Fruit fly (Drosophila melanogaster): Measurements from ENCODE around the gene Ncc69.

Gene Ncc69

DNA sequence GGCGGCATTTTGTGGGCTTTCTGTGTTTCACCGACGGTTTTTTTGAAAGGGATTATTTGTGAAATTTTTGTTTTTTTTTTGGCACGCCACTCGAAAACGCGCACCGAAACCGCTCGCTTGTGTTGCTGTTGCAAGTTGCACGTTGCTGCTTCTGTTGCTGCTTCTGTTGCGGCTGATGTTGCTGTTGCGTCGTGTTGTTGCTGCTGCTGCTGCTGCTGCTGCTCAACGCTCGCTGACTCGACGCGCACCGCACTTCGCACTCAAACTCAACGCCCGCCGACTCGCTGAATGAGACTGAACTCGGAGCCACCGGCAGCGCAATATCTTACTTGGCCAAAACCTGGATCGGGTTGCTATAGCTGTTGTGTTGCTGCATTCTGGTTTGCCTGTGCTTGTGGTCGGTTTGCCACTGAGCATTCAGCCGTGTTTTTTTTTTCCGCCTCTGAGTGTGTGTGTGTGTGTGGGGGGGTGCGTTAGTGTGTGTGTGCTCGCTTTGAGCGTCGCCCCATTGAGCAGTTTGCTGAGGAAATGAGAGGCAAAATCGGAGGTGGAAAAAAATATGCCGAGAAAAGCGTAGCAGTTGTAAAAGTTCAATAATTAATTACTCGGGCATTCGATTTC lies 41.3 kb upstream of the Ncc69 start, which contains the start of gene toe:
toe (minus strand) TSS at position 277 of the 621 bp plus-strand sequence.
- TF ChIP-seq CG6813 (GFP tag; optimal IDR thresholded peaks at IDR 0.05) (no peak), Nf-YB (GFP tag; optimal IDR thresholded peaks at IDR 0.05) (peak; percentile 85), cg (GFP tag; optimal IDR thresholded peaks at IDR 0.05) (peak; percentile 80), CG12769 (tag; optimal IDR thresholded peaks at IDR 0.05) (no peak), chinmo (GFP tag; IDR thresholded peaks at IDR 0.05; ENCODE audit: partially characterized antibody) (0 out of 4 replicates have a peak, but pooled peaks have one; percentile 35), CG3995 (GFP tag; optimal IDR thresholded peaks at IDR 0.05) (no peak), MBD-R2 (GFP tag; IDR thresholded peaks at IDR 0.05) (no peak), Atf-2 (GFP tag; optimal IDR thresholded peaks at IDR 0.05) (no peak), sqz (GFP tag; optimal IDR thresholded peaks at IDR 0.05) (peak; percentile 75), MESR4 (GFP tag; optimal IDR thresholded peaks at IDR 0.05) (no peak), z (GFP tag; IDR thresholded peaks at IDR 0.05) (peak; percentile 96), gce (GFP tag; IDR thresholded peaks at IDR 0.05) (0 out of 3 replicates have a peak, but pooled peaks have one; percentile 32), ci (GFP tag; IDR thresholded peaks at IDR 0.05) (0 out of 3 replicates have a peak, but pooled peaks have one; percentile 5), Hr39 (optimal IDR thresholded peaks at IDR 0.05) (no peak), CG10267 (tag; optimal IDR thresholded peaks at IDR 0.05) (no peak), Nf-YC (tag; optimal IDR thresholded peaks at IDR 0.05) (peak; percentile 53), CG32772 (GFP tag; IDR thresholded peaks at IDR 0.05) (0 out of 2 replicates have a peak, but pooled peaks have one; percentile 10), Ssrp (tag; optimal IDR thresholded peaks at IDR 0.05) (no peak)

DNA sequence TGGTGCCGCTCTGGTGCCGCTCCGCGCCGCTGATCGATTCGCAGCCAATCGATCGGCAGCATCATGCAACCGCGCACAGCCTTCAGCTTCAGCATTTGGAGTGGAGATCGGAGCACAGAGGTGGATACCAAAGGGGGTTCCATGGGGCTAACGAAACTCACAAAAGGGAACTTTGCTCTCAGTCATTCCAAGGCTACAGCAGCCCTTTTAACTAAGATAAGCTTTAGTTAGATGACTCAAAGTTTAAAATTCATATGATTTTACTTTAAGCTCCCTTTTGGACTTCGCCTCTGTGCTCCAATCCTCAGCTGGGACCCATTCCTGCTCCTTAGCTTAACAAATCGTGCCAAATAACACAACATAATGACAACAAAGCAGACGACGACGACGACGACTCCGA lies 29.2 kb upstream of the Ncc69 start:
- no peak for TF ChIP-seq CG12104 (GFP tag; optimal IDR thresholded peaks at IDR 0.05)
- no peak for TF ChIP-seq tgo (GFP tag; IDR thresholded peaks at IDR 0.05)
- no peak for TF ChIP-seq CG11723 (GFP tag; optimal IDR thresholded peaks at IDR 0.05)
- no peak for TF ChIP-seq Side (GFP tag; optimal IDR thresholded peaks at IDR 0.05)
- TF ChIP-seq ham (GFP tag; IDR thresholded peaks at IDR 0.05): no peak
- no peak for TF ChIP-seq gce (GFP tag; IDR thresholded peaks at IDR 0.05)
- no peak for TF ChIP-seq Fer1 (GFP tag; optimal IDR thresholded peaks at IDR 0.05)
- no peak for TF ChIP-seq CG8290 (GFP tag; optimal IDR thresholded peaks at IDR 0.05)
- TF ChIP-seq CG8290 (tag; optimal IDR thresholded peaks at IDR 0.05): no peak
- TF ChIP-seq slbo (GFP tag; IDR thresholded peaks at IDR 0.05): no peak
- no peak for TF ChIP-seq CG11695 (GFP tag; IDR thresholded peaks at IDR 0.05)
- no peak for TF ChIP-seq scrt (GFP tag; optimal IDR thresholded peaks at IDR 0.05)
- TF ChIP-seq pnt (GFP tag; optimal IDR thresholded peaks at IDR 0.05): no peak
- TF ChIP-seq NFAT (GFP tag; IDR thresholded peaks at IDR 0.05): no peak
- no peak for TF ChIP-seq GATAe (GFP tag; conservative IDR thresholded peaks at IDR 0.05)
- TF ChIP-seq CG10321 (GFP tag; IDR thresholded peaks at IDR 0.05): no peak
- no peak for TF ChIP-seq CG12155 (GFP tag; optimal IDR thresholded peaks at IDR 0.05)
- TF ChIP-seq cas (GFP tag; IDR thresholded peaks at IDR 0.05): no peak
- no peak for TF ChIP-seq CG6765 (GFP tag; optimal IDR thresholded peaks at IDR 0.05)
- no peak for TF ChIP-seq CG42726 (GFP tag; IDR thresholded peaks at IDR 0.05; ENCODE audit: partially characterized antibody)
- no peak for TF ChIP-seq kni (GFP tag; optimal IDR thresholded peaks at IDR 0.05)

DNA sequence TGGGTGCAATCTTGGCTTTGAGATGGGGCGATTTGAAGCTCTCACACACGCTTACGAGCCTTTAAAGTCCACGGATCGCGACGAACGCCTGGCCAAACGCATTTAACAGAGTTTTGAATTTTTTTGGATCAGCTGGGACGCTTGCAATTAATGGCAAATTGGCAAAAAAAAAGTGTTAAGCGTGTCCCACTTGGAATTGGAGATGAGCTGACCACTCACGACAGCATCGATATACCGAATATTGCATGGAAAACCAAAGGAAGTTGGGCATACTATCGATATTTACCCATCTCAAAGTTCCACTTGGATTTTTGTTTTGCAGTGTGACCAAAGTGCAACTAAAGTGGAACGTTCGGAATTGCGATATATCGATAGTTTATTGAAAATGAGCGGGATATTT lies 26.1 kb upstream of the Ncc69 start, which contains the start of gene ArfGAP1:
ArfGAP1 (minus strand) TSS at position 240 of the 400 bp plus-strand sequence.
- TF ChIP-seq ash1 (GFP tag; optimal IDR thresholded peaks at IDR 0.05) (no peak), CG6254 (GFP tag; optimal IDR thresholded peaks at IDR 0.05) (no peak), H15 (GFP tag; IDR thresholded peaks at IDR 0.05) (no peak), bab2 (GFP tag; optimal IDR thresholded peaks at IDR 0.05) (no peak), bbx (GFP tag; IDR thresholded peaks at IDR 0.05; ENCODE audit: partially characterized antibody) (peak; percentile 97), BtbVII (GFP tag; optimal IDR thresholded peaks at IDR 0.05) (no peak), crp (GFP tag; optimal IDR thresholded peaks at IDR 0.05) (peak in 1 of 2 experiments; percentile 18), nerfin-2 (GFP tag; IDR thresholded peaks at IDR 0.05; ENCODE audit: partially characterized antibody) (peak; percentile 90), nmo (GFP tag; optimal IDR thresholded peaks at IDR 0.05) (no peak), Scr (GFP tag; IDR thresholded peaks at IDR 0.05; ENCODE audit: partially characterized antibody) (peak; percentile 96), croc (GFP tag; conservative IDR thresholded peaks at IDR 0.05) (no peak), MBD-R2 (GFP tag; IDR thresholded peaks at IDR 0.05) (peak; percentile 65), CG1024 (GFP tag; IDR thresholded peaks at IDR 0.05) (no peak)

All from whole organism, embryonic.